Fruit fly (Drosophila melanogaster) whole organism, embryonic: ENCODE data around the gene TH1.

Experiments used
- ATbp ChIP-seq: fragments of 200-800 bp; sonication (Bioruptor generic); optimal IDR thresholded peaks from 2 replicates; lab custom pipeline; 2017; ENCODE audit warnings: missing biosample characterization, mild to moderate bottlenecking, missing genetic modification characterization, missing genetic modification reagents
- Aef1 ChIP-seq: fragments of 200-800 bp; sonication (Bioruptor generic); IDR thresholded peaks from 3 replicates; pipeline ENCODE4 v1.3.6; 2022; ENCODE audit warnings: missing biosample characterization, missing genetic modification characterization
- CG10274 ChIP-seq: fragments of 200-800 bp; sonication (Bioruptor generic); optimal IDR thresholded peaks from 3 replicates; lab custom pipeline; 2017; ENCODE audit warnings: missing biosample characterization, mild to moderate bottlenecking, missing genetic modification characterization
- CG10366 ChIP-seq: fragments of 200-800 bp; sonication (Bioruptor generic); IDR thresholded peaks from 2 replicates; pipeline ENCODE4 v1.3.6; 2022; ENCODE audit warnings: missing biosample characterization, missing genetic modification characterization
- CG10543 ChIP-seq: fragments of 200-800 bp; sonication (Bioruptor generic); optimal IDR thresholded peaks from 3 replicates; lab custom pipeline; 2017; ENCODE audit warnings: missing biosample characterization, mild to moderate bottlenecking, missing genetic modification characterization, moderate library complexity
- CG1603 ChIP-seq: fragments of 200-800 bp; sonication (Bioruptor generic); optimal IDR thresholded peaks from 2 replicates; lab custom pipeline; 2019; ENCODE audit warnings: missing biosample characterization, mild to moderate bottlenecking, missing genetic modification characterization, moderate library complexity
- CG16863 ChIP-seq: fragments of 200-800 bp; sonication (Bioruptor generic); optimal IDR thresholded peaks from 3 replicates; lab custom pipeline; 2016; ENCODE audit warnings: missing biosample characterization, missing genetic modification characterization
- CG17385 ChIP-seq: fragments of 200-800 bp; sonication (Bioruptor generic); optimal IDR thresholded peaks from 3 replicates; lab custom pipeline; 2018; ENCODE audit warnings: missing biosample characterization, mild to moderate bottlenecking, missing genetic modification characterization
- CG17612 ChIP-seq: fragments of 200-800 bp; sonication (Bioruptor generic); IDR thresholded peaks from 2 replicates; pipeline ENCODE4 v1.3.6; 2022; ENCODE audit warnings: missing biosample characterization, missing genetic modification characterization
- CG18011 ChIP-seq: fragments of 200-800 bp; sonication (Bioruptor generic); optimal IDR thresholded peaks from 2 replicates; lab custom pipeline; 2017; ENCODE audit warnings: missing biosample characterization, missing genetic modification characterization, mild to moderate bottlenecking, moderate library complexity, missing genotype
- CG18619 ChIP-seq: fragments of 200-800 bp; sonication (Bioruptor generic); optimal IDR thresholded peaks from 3 replicates; lab custom pipeline; 2017; ENCODE audit warnings: missing biosample characterization, mild to moderate bottlenecking, missing genetic modification characterization
- CG2120 ChIP-seq: fragments of 200-800 bp; sonication (Bioruptor generic); optimal IDR thresholded peaks from 3 replicates; lab custom pipeline; 2016; ENCODE audit warnings: missing biosample characterization, missing genetic modification characterization
- CG2202 ChIP-seq: fragments of 200-800 bp; sonication (Bioruptor generic); optimal IDR thresholded peaks from 2 replicates; lab custom pipeline; 2018; ENCODE audit warnings: missing biosample characterization, mild to moderate bottlenecking, missing genetic modification characterization
- CG30403 ChIP-seq: fragments of 200-800 bp; sonication (Bioruptor generic); optimal IDR thresholded peaks from 3 replicates; lab custom pipeline; 2016; ENCODE audit warnings: missing biosample characterization, missing genetic modification characterization
- CG31388 ChIP-seq: fragments of 200-800 bp; sonication (Bioruptor generic); optimal IDR thresholded peaks from 2 replicates; lab custom pipeline; 2016; ENCODE audit warnings: missing biosample characterization, missing genetic modification characterization
- CG33557 ChIP-seq: fragments of 200-800 bp; sonication (Bioruptor generic); optimal IDR thresholded peaks from 2 replicates; lab custom pipeline; 2019; ENCODE audit warnings: missing biosample characterization, mild to moderate bottlenecking, missing genetic modification characterization, moderate library complexity
- CG4617 ChIP-seq: fragments of 200-800 bp; sonication (Bioruptor generic); optimal IDR thresholded peaks from 3 replicates; lab custom pipeline; 2016; ENCODE audit warnings: missing biosample characterization, missing genetic modification characterization, borderline replicate concordance
- CG6175 ChIP-seq: fragments of 200-800 bp; sonication (Bioruptor generic); IDR thresholded peaks from 3 replicates; pipeline ENCODE4 v1.3.6; 2022; ENCODE audit warnings: missing biosample characterization, missing genetic modification characterization
- CG7839 ChIP-seq: fragments of 200-800 bp; sonication (Bioruptor generic); optimal IDR thresholded peaks from 3 replicates; lab custom pipeline; 2018; ENCODE audit warnings: missing biosample characterization, mild to moderate bottlenecking, missing genetic modification characterization, moderate library complexity
- CG8089 ChIP-seq: fragments of 200-800 bp; sonication (Bioruptor generic); optimal IDR thresholded peaks from 3 replicates; lab custom pipeline; 2016; ENCODE audit warnings: missing biosample characterization, missing genetic modification characterization
- CG8924 ChIP-seq: fragments of 200-800 bp; optimal IDR thresholded peaks from 3 replicates; lab custom pipeline; 2019; ENCODE audit warnings: missing biosample characterization, mild to moderate bottlenecking, missing genetic modification characterization, moderate library complexity
- Drgx ChIP-seq: fragments of 200-800 bp; sonication (Bioruptor generic); IDR thresholded peaks from 2 replicates; pipeline ENCODE4 v1.3.6; 2022; ENCODE audit warnings: missing biosample characterization, missing genetic modification characterization
- Fer2 ChIP-seq: fragments of 200-800 bp; sonication (Bioruptor generic); optimal IDR thresholded peaks from 2 replicates; lab custom pipeline; 2018; ENCODE audit warnings: missing biosample characterization, mild to moderate bottlenecking, missing genetic modification characterization, moderate library complexity
- HLHmδ ChIP-seq: fragments of 200-800 bp; sonication (Bioruptor generic); optimal IDR thresholded peaks from 2 replicates; lab custom pipeline; 2018; ENCODE audit warnings: missing biosample characterization, mild to moderate bottlenecking, missing genetic modification characterization, moderate library complexity
- Hr3 ChIP-seq: fragments of 200-800 bp; sonication (Bioruptor generic); optimal IDR thresholded peaks from 3 replicates; lab custom pipeline; 2016; ENCODE audit warnings: missing biosample characterization, missing genetic modification characterization
- Med ChIP-seq: fragments of 200-800 bp; sonication (Bioruptor generic); peaks from one replicate; lab custom pipeline; 2016; ENCODE audit warnings: missing biosample characterization, missing genetic modification characterization, mild to moderate bottlenecking, inconsistent platforms, moderate library complexity
- Neu2 ChIP-seq: fragments of 200-800 bp; sonication (Bioruptor generic); optimal IDR thresholded peaks from 3 replicates; lab custom pipeline; 2016; ENCODE audit warnings: missing biosample characterization, missing genetic modification characterization, borderline replicate concordance
- Nf-YC ChIP-seq: fragments of 200-800 bp; optimal IDR thresholded peaks from 3 replicates; lab custom pipeline; 2019; ENCODE audit warnings: missing biosample characterization, mild to moderate bottlenecking, missing genetic modification characterization, moderate library complexity
- Rfx ChIP-seq: fragments of 200-800 bp; sonication (Bioruptor generic); IDR thresholded peaks from 2 replicates; pipeline ENCODE4 v1.3.6; 2022; ENCODE audit warnings: missing biosample characterization, missing genetic modification characterization
- Six4 ChIP-seq: fragments of 200-800 bp; sonication (Bioruptor generic); optimal IDR thresholded peaks from 2 replicates; lab custom pipeline; 2016; ENCODE audit warnings: missing biosample characterization, missing genetic modification characterization
- Sox102F ChIP-seq: fragments of 200-800 bp; sonication (Bioruptor generic); optimal IDR thresholded peaks from 2 replicates; lab custom pipeline; 2018; ENCODE audit warnings: missing biosample characterization, mild to moderate bottlenecking, missing genetic modification characterization, moderate library complexity
- ash1 ChIP-seq: fragments of 200-800 bp; sonication (Bioruptor generic); optimal IDR thresholded peaks from 2 replicates; lab custom pipeline; 2018; ENCODE audit warnings: missing biosample characterization, mild to moderate bottlenecking, missing genetic modification characterization
- chinmo ChIP-seq: fragments of 200-800 bp; sonication (Bioruptor generic); IDR thresholded peaks from 4 replicates; pipeline ENCODE4 v1.3.6; 2022; ENCODE audit warnings: missing biosample characterization, missing genetic modification characterization; ENCODE audit not compliant: partially characterized antibody
- dati ChIP-seq: fragments of 200-800 bp; sonication (Bioruptor generic); IDR thresholded peaks from 2 replicates; pipeline ENCODE4 v1.3.6; 2022; ENCODE audit warnings: missing biosample characterization, missing genetic modification characterization
- dmrt11E ChIP-seq: fragments of 200-800 bp; sonication (Bioruptor generic); optimal IDR thresholded peaks from 3 replicates; lab custom pipeline; 2018; ENCODE audit warnings: missing biosample characterization, mild to moderate bottlenecking, missing genetic modification characterization, moderate library complexity
- fru ChIP-seq: fragments of >200 bp; optimal IDR thresholded peaks from 2 replicates; lab custom pipeline; 2017
- gcm ChIP-seq: fragments of 200-800 bp; sonication (Bioruptor generic); optimal IDR thresholded peaks from 2 replicates; lab custom pipeline; 2019; ENCODE audit warnings: missing biosample characterization, mild to moderate bottlenecking, missing genetic modification characterization, moderate library complexity
- kah ChIP-seq: fragments of 200-800 bp; sonication (Bioruptor generic); optimal IDR thresholded peaks from 2 replicates; lab custom pipeline; 2018; ENCODE audit warnings: missing biosample characterization, mild to moderate bottlenecking, missing genetic modification characterization
- lab ChIP-seq: fragments of 200-800 bp; sonication (Bioruptor generic); optimal IDR thresholded peaks from 3 replicates; lab custom pipeline; 2017; ENCODE audit warnings: missing biosample characterization, missing genetic modification characterization, mild to moderate bottlenecking, moderate library complexity, missing genetic modification reagents
- mam ChIP-seq: fragments of 200-800 bp; sonication (Bioruptor generic); optimal IDR thresholded peaks from 3 replicates; lab custom pipeline; 2016; ENCODE audit warnings: missing biosample characterization, missing genetic modification characterization
- nerfin-1 ChIP-seq: fragments of 200-800 bp; sonication (Bioruptor generic); optimal IDR thresholded peaks from 3 replicates; lab custom pipeline; 2019; ENCODE audit warnings: missing biosample characterization, mild to moderate bottlenecking, missing genetic modification characterization, moderate library complexity
- prd ChIP-seq, 3 experiments: fragments of >200 bp in 2 of 3; fragments of 200-800 bp in 1 of 3; sonication (Bioruptor generic) in 1 of 3; optimal IDR thresholded peaks in 2 of 3; IDR thresholded peaks in 1 of 3; 2 replicates in 2 of 3; 3 replicates in 1 of 3; pipeline versions ENCODE4 v1.3.6 to Lab custom; 2017 to 2022; ENCODE audit warnings: missing biosample characterization in 1 of 3, missing genetic modification characterization in 1 of 3
- run ChIP-seq: fragments of 200-800 bp; sonication (Bioruptor generic); optimal IDR thresholded peaks from 3 replicates; lab custom pipeline; 2018; ENCODE audit warnings: missing biosample characterization, mild to moderate bottlenecking, missing genetic modification characterization
- shn ChIP-seq: fragments of 200-800 bp; sonication (Bioruptor generic); optimal IDR thresholded peaks from 3 replicates; lab custom pipeline; 2016; ENCODE audit warnings: missing biosample characterization, missing genetic modification characterization
- slbo ChIP-seq: fragments of 200-800 bp; sonication (Bioruptor generic); IDR thresholded peaks from 2 replicates; pipeline ENCODE4 v1.3.6; 2022; ENCODE audit warnings: missing biosample characterization, missing genetic modification characterization
- sug ChIP-seq: fragments of 200-800 bp; optimal IDR thresholded peaks from 2 replicates; lab custom pipeline; 2019; ENCODE audit warnings: missing biosample characterization, mild to moderate bottlenecking, missing genetic modification characterization, moderate library complexity
- tio ChIP-seq: fragments of 200-800 bp; sonication (Bioruptor generic); optimal IDR thresholded peaks from 2 replicates; lab custom pipeline; 2017; ENCODE audit warnings: missing biosample characterization, missing genetic modification characterization, inconsistent platforms
- toy ChIP-seq: fragments of 200-800 bp; sonication (Bioruptor generic); IDR thresholded peaks from 2 replicates; pipeline ENCODE4 v1.3.6; 2022; ENCODE audit warnings: missing biosample characterization, missing genetic modification characterization
- ttk ChIP-seq: fragments of 200-800 bp; sonication (Bioruptor generic); IDR thresholded peaks from 2 replicates; pipeline ENCODE4 v2.1.2; 2022; ENCODE audit warnings: missing biosample characterization, missing genetic modification characterization
- vfl ChIP-seq: fragments of 200-800 bp; sonication (Bioruptor generic); optimal IDR thresholded peaks from 2 replicates; lab custom pipeline; 2016; ENCODE audit warnings: missing biosample characterization, missing genetic modification characterization
- yki ChIP-seq: fragments of >200 bp; optimal IDR thresholded peaks from 3 replicates; lab custom pipeline; 2018

The TH1 gene

dm6 chrX:16385942-16386392 lies 5.3 kb downstream of the TH1 start (continued):
- TF ChIP-seq CG16863, result no peak
- TF ChIP-seq CG17612 (GFP tag; lab: Robert Waterston, UW), result no peak
- no peak for TF ChIP-seq shn
- no peak for TF ChIP-seq Six4 (GFP tag; lab: Kevin White, UChicago)
- TF ChIP-seq tio (GFP tag; lab: Kevin White, UChicago), result peak; percentile 54
- no peak for TF ChIP-seq kah (GFP tag; lab: Kevin White, UChicago)
- no peak for TF ChIP-seq CG10274 (GFP tag; lab: Kevin White, UChicago)
- TF ChIP-seq CG10366, result no peak
- TF ChIP-seq lab, result peak; percentile 74
- no peak for TF ChIP-seq toy (GFP tag; lab: Robert Waterston, UW)
- TF ChIP-seq mam (GFP tag; lab: Kevin White, UChicago), result no peak
- no peak for TF ChIP-seq ash1
- TF ChIP-seq CG8089 (GFP tag; lab: Kevin White, UChicago), result no peak
- peak; percentile 21 for TF ChIP-seq Sox102F (GFP tag; lab: Kevin White, UChicago)
- no peak for TF ChIP-seq CG31388
- peak; percentile 42 for TF ChIP-seq CG17385 (GFP tag; lab: Kevin White, UChicago)
- TF ChIP-seq Hr3 (GFP tag; lab: Kevin White, UChicago), result peak; percentile 23
- no peak for TF ChIP-seq CG2202
- TF ChIP-seq Neu2 (GFP tag; lab: Kevin White, UChicago), result no peak
- no peak for TF ChIP-seq HLHmδ
- peak; percentile 19; the same call in 1 of the 2 replicates for TF ChIP-seq Rfx (GFP tag; lab: Robert Waterston, UW)
- no peak for TF ChIP-seq dmrt11E (tag; lab: Kevin White, UChicago)
- no peak for TF ChIP-seq ttk (GFP tag; lab: Robert Waterston, UW)
- TF ChIP-seq CG1603 (tag; lab: Kevin White, UChicago), result no peak
- TF ChIP-seq Med (GFP tag; lab: Kevin White, UChicago), result peak; percentile 86
- no peak for TF ChIP-seq Fer2 (tag; lab: Kevin White, UChicago)
- TF ChIP-seq Nf-YC (tag; lab: Kevin White, UChicago), result peak; percentile 7
- peak; percentile 62 for TF ChIP-seq CG7839
- TF ChIP-seq dati (GFP tag; lab: Robert Waterston, UW), result no peak
- TF ChIP-seq Aef1 (GFP tag; lab: Robert Waterston, UW), result no peak
- TF ChIP-seq slbo (GFP tag; lab: Robert Waterston, UW), result peak; percentile 47; the same call in 1 of the 2 replicates
- TF ChIP-seq CG4617 (GFP tag; lab: Kevin White, UChicago), result no peak
- peak; percentile 50; the same call in 1 of the 2 replicates for TF ChIP-seq Drgx
- no peak for TF ChIP-seq run (tag; lab: Kevin White, UChicago)
- no peak for TF ChIP-seq CG33557
- TF ChIP-seq CG30403, result peak; percentile 46
- peak; percentile 43 for TF ChIP-seq CG18619 (GFP tag; lab: Kevin White, UChicago)
- TF ChIP-seq yki (lab: Kevin White, UChicago), result no peak
- no peak for TF ChIP-seq prd (optimal IDR thresholded peaks at IDR 0.05; lab: Kevin White, UChicago)
- no peak for TF ChIP-seq prd (GFP tag; IDR thresholded peaks at IDR 0.05; lab: Robert Waterston, UW)
- peak; percentile 19 for TF ChIP-seq nerfin-1 (tag; lab: Kevin White, UChicago)
- no peak for TF ChIP-seq CG6175 (GFP tag; lab: Robert Waterston, UW)
- TF ChIP-seq CG18011, result no peak
- no peak for TF ChIP-seq fru (lab: Kevin White, UChicago)
- TF ChIP-seq CG2120 (GFP tag; lab: Kevin White, UChicago), result peak; percentile 63
- TF ChIP-seq CG10543 (GFP tag; lab: Kevin White, UChicago), result peak; percentile 22
- TF ChIP-seq vfl (GFP tag; lab: Kevin White, UChicago), result no peak
- peak; percentile 25 for TF ChIP-seq sug (tag; lab: Kevin White, UChicago)
- peak; percentile 49 for TF ChIP-seq CG8924
- no peak for TF ChIP-seq chinmo
- no peak for TF ChIP-seq ATbp (GFP tag; lab: Kevin White, UChicago)
- peak; percentile 18 for TF ChIP-seq gcm (GFP tag; lab: Kevin White, UChicago)
